Fruit fly (Drosophila melanogaster) whole organism, embryonic: ENCODE results near the gene msps.

Experiments used
- CG11247 ChIP-seq: fragments of 200-800 bp; sonication (Bioruptor generic); IDR thresholded peaks from 2 replicates; pipeline ENCODE4 v1.3.6; 2022; ENCODE audit warnings: missing biosample characterization, missing genetic modification characterization
- CG12236 ChIP-seq: fragments of 200-800 bp; sonication (Bioruptor generic); optimal IDR thresholded peaks from 2 replicates; lab custom pipeline; 2016; ENCODE audit warnings: missing biosample characterization, missing genetic modification characterization
- CG1233 ChIP-seq: fragments of 200-800 bp; sonication (Bioruptor generic); optimal IDR thresholded peaks from 4 replicates; lab custom pipeline; 2018; ENCODE audit warnings: missing biosample characterization, mild to moderate bottlenecking, missing genetic modification characterization
- CG13624 ChIP-seq: fragments of 200-800 bp; sonication (Bioruptor generic); optimal IDR thresholded peaks from 2 replicates; lab custom pipeline; 2016; ENCODE audit warnings: missing biosample characterization, missing genetic modification characterization
- CG15479 ChIP-seq: fragments of 200-800 bp; sonication (Bioruptor generic); optimal IDR thresholded peaks from 3 replicates; lab custom pipeline; 2019; ENCODE audit warnings: missing biosample characterization, mild to moderate bottlenecking, missing genetic modification characterization, moderate library complexity
- CG17829 ChIP-seq: fragments of 200-800 bp; optimal IDR thresholded peaks from 2 replicates; lab custom pipeline; 2019; ENCODE audit warnings: missing biosample characterization, mild to moderate bottlenecking, missing genetic modification characterization, moderate library complexity
- CG2712 ChIP-seq: fragments of 200-800 bp; optimal IDR thresholded peaks from 3 replicates; lab custom pipeline; 2019; ENCODE audit warnings: missing biosample characterization, mild to moderate bottlenecking, missing genetic modification characterization, moderate library complexity
- CG31365 ChIP-seq: fragments of 200-800 bp; sonication (Bioruptor generic); optimal IDR thresholded peaks from 2 replicates; lab custom pipeline; 2018; ENCODE audit warnings: missing biosample characterization, mild to moderate bottlenecking, missing genetic modification characterization
- CG3281 ChIP-seq: fragments of 200-800 bp; sonication (Bioruptor generic); optimal IDR thresholded peaks from 3 replicates; lab custom pipeline; 2017; ENCODE audit warnings: missing biosample characterization, mild to moderate bottlenecking, missing genetic modification characterization
- CG34376 ChIP-seq: fragments of 200-800 bp; sonication (Bioruptor generic); optimal IDR thresholded peaks from 2 replicates; lab custom pipeline; 2018; ENCODE audit warnings: missing biosample characterization, mild to moderate bottlenecking, missing genetic modification characterization
- CG43689 ChIP-seq: fragments of 200-800 bp; sonication (Bioruptor generic); IDR thresholded peaks from 2 replicates; pipeline ENCODE4 v1.3.6; 2022; ENCODE audit warnings: missing biosample characterization, missing genetic modification characterization
- CG6254 ChIP-seq: fragments of 200-800 bp; sonication (Bioruptor generic); optimal IDR thresholded peaks from 3 replicates; lab custom pipeline; 2017; ENCODE audit warnings: mild to moderate bottlenecking, missing biosample characterization, missing genetic modification reagents, missing genetic modification characterization
- CG7556 ChIP-seq: fragments of 200-800 bp; sonication (Bioruptor generic); optimal IDR thresholded peaks from 2 replicates; lab custom pipeline; 2017; ENCODE audit warnings: missing biosample characterization, mild to moderate bottlenecking, missing genetic modification characterization
- CG7786 ChIP-seq: fragments of 200-800 bp; sonication (Bioruptor generic); optimal IDR thresholded peaks from 2 replicates; lab custom pipeline; 2016; ENCODE audit warnings: missing biosample characterization, missing genetic modification characterization
- CG7963 ChIP-seq: fragments of 200-800 bp; sonication (Bioruptor generic); IDR thresholded peaks from 3 replicates; pipeline ENCODE4 v1.3.6; 2022; ENCODE audit warnings: missing biosample characterization, missing genetic modification characterization; ENCODE audit not compliant: partially characterized antibody
- CG8290 ChIP-seq, 3 experiments: fragments of 200-800 bp; sonication (Bioruptor generic); optimal IDR thresholded peaks; 2 replicates each; lab custom pipeline; 2016 to 2019; ENCODE audit warnings: missing biosample characterization in 3 of 3, missing genetic modification characterization in 3 of 3, mild to moderate bottlenecking in 2 of 3, moderate library complexity in 1 of 3
- CG9437 ChIP-seq: fragments of 200-800 bp; sonication (Bioruptor generic); optimal IDR thresholded peaks from 2 replicates; lab custom pipeline; 2018; ENCODE audit warnings: missing biosample characterization, mild to moderate bottlenecking, missing genetic modification characterization
- CG9817 ChIP-seq: fragments of 200-800 bp; sonication (Bioruptor generic); optimal IDR thresholded peaks from 2 replicates; lab custom pipeline; 2018; ENCODE audit warnings: missing biosample characterization, mild to moderate bottlenecking, missing genetic modification characterization, moderate library complexity
- GATAe ChIP-seq: fragments of 200-800 bp; sonication (Bioruptor generic); conservative IDR thresholded peaks from 2 replicates; pipeline ENCODE4 v1.3.6; 2022; ENCODE audit warnings: missing biosample characterization, missing genetic modification characterization
- Gsc ChIP-seq: fragments of 200-800 bp; sonication (Bioruptor generic); IDR thresholded peaks from 2 replicates; pipeline ENCODE4 v1.3.6; 2022; ENCODE audit warnings: missing biosample characterization, missing genetic modification characterization
- H2.0 ChIP-seq: fragments of 200-800 bp; sonication (Bioruptor generic); IDR thresholded peaks from 2 replicates; pipeline ENCODE4 v1.3.6; 2022; ENCODE audit warnings: missing biosample characterization, missing genetic modification characterization
- HLH4C ChIP-seq: fragments of 200-800 bp; sonication (Bioruptor generic); IDR thresholded peaks from 3 replicates; pipeline ENCODE4 v1.3.6; 2022; ENCODE audit warnings: missing biosample characterization, missing genetic modification characterization; ENCODE audit not compliant: partially characterized antibody
- MTF-1 ChIP-seq: fragments of 200-800 bp; sonication (Bioruptor generic); optimal IDR thresholded peaks from 2 replicates; lab custom pipeline; 2018; ENCODE audit warnings: missing biosample characterization, mild to moderate bottlenecking, missing genetic modification characterization, borderline replicate concordance
- Meics ChIP-seq: fragments of 200-800 bp; sonication (Bioruptor generic); optimal IDR thresholded peaks from 2 replicates; lab custom pipeline; 2017; ENCODE audit warnings: missing biosample characterization, mild to moderate bottlenecking, missing genetic modification characterization
- NC2β ChIP-seq: fragments of 200-800 bp; sonication (Bioruptor generic); optimal IDR thresholded peaks from 2 replicates; lab custom pipeline; 2016; ENCODE audit warnings: missing biosample characterization, missing genetic modification characterization
- Stat92E ChIP-seq, 3 experiments: fragments of >200 bp in 2 of 3; fragments of 200-800 bp in 1 of 3; sonication (Bioruptor generic) in 1 of 3; optimal IDR thresholded peaks; 2 replicates each; lab custom pipeline; 2017 to 2019; ENCODE audit warnings: missing biosample characterization in 3 of 3, missing genetic modification characterization in 3 of 3, mild to moderate bottlenecking in 1 of 3, moderate library complexity in 1 of 3
- Tbp ChIP-seq: fragments of >200 bp; optimal IDR thresholded peaks from 2 replicates; lab custom pipeline; 2018; ENCODE audit warnings: missing biosample characterization, missing genetic modification characterization
- cg ChIP-seq: fragments of 200-800 bp; sonication (Bioruptor generic); optimal IDR thresholded peaks from 3 replicates; lab custom pipeline; 2019; ENCODE audit warnings: missing biosample characterization, mild to moderate bottlenecking, missing genetic modification characterization, moderate library complexity
- crol ChIP-seq: fragments of 200-800 bp; sonication (Bioruptor generic); IDR thresholded peaks from 2 replicates; pipeline ENCODE4 v1.3.6; 2022; ENCODE audit warnings: missing biosample characterization, missing genetic modification characterization
- da ChIP-seq: fragments of 200-800 bp; sonication (Bioruptor generic); optimal IDR thresholded peaks from 2 replicates; lab custom pipeline; 2016; ENCODE audit warnings: missing biosample characterization, missing genetic modification characterization
- dati ChIP-seq: fragments of 200-800 bp; sonication (Bioruptor generic); IDR thresholded peaks from 2 replicates; pipeline ENCODE4 v1.3.6; 2022; ENCODE audit warnings: missing biosample characterization, missing genetic modification characterization
- fd3F ChIP-seq: fragments of 200-800 bp; sonication (Bioruptor generic); optimal IDR thresholded peaks from 2 replicates; lab custom pipeline; 2018; ENCODE audit warnings: missing biosample characterization, mild to moderate bottlenecking, missing genetic modification characterization, moderate library complexity
- grn ChIP-seq: fragments of 200-800 bp; sonication (Bioruptor generic); optimal IDR thresholded peaks from 3 replicates; lab custom pipeline; 2017; ENCODE audit warnings: missing biosample characterization, missing genetic modification characterization
- ind ChIP-seq: fragments of 200-800 bp; sonication (Bioruptor generic); optimal IDR thresholded peaks from 3 replicates; lab custom pipeline; 2016; ENCODE audit warnings: missing biosample characterization, missing genetic modification characterization
- kah ChIP-seq: fragments of 200-800 bp; sonication (Bioruptor generic); optimal IDR thresholded peaks from 2 replicates; lab custom pipeline; 2018; ENCODE audit warnings: missing biosample characterization, mild to moderate bottlenecking, missing genetic modification characterization
- knrl ChIP-seq: fragments of 200-800 bp; sonication (Bioruptor generic); IDR thresholded peaks from 3 replicates; pipeline ENCODE4 v1.3.6; 2022; ENCODE audit warnings: missing biosample characterization, missing genetic modification characterization; ENCODE audit not compliant: partially characterized antibody
- lbe ChIP-seq: fragments of 200-800 bp; sonication (Bioruptor generic); optimal IDR thresholded peaks from 2 replicates; lab custom pipeline; 2016; ENCODE audit warnings: missing biosample characterization, mild to moderate bottlenecking, missing genetic modification characterization
- lola ChIP-seq, 3 experiments: fragments of >200 bp in 2 of 3; fragments of 200-800 bp in 1 of 3; sonication (Bioruptor generic) in 1 of 3; optimal IDR thresholded peaks; 2 replicates each; lab custom pipeline; 2017 to 2019; ENCODE audit warnings: missing biosample characterization in 3 of 3, missing genetic modification characterization in 3 of 3, mild to moderate bottlenecking in 1 of 3, moderate library complexity in 1 of 3
- maf-S ChIP-seq: fragments of 200-800 bp; sonication (Bioruptor generic); optimal IDR thresholded peaks from 2 replicates; lab custom pipeline; 2016; ENCODE audit warnings: missing biosample characterization, missing genetic modification characterization
- nmo ChIP-seq: fragments of 200-800 bp; sonication (Bioruptor generic); optimal IDR thresholded peaks from 2 replicates; lab custom pipeline; 2018; ENCODE audit warnings: missing biosample characterization, mild to moderate bottlenecking, missing genetic modification characterization, moderate library complexity
- pho ChIP-seq: fragments of 200-800 bp; sonication (Bioruptor generic); optimal IDR thresholded peaks from 2 replicates; lab custom pipeline; 2016; ENCODE audit warnings: missing biosample characterization, missing genetic modification characterization
- psq ChIP-seq: fragments of 200-800 bp; sonication (Bioruptor generic); optimal IDR thresholded peaks from 2 replicates; lab custom pipeline; 2017; ENCODE audit warnings: missing biosample characterization, missing genetic modification characterization
- repo ChIP-seq: fragments of 200-800 bp; sonication (Bioruptor generic); optimal IDR thresholded peaks from 2 replicates; lab custom pipeline; 2016; ENCODE audit warnings: missing biosample characterization, missing genetic modification characterization
- sisA ChIP-seq: fragments of 200-800 bp; sonication (Bioruptor generic); IDR thresholded peaks from 2 replicates; pipeline ENCODE4 v1.3.6; 2022; ENCODE audit warnings: missing biosample characterization, missing genetic modification characterization
- sqz ChIP-seq: fragments of 200-800 bp; sonication (Bioruptor generic); optimal IDR thresholded peaks from 3 replicates; lab custom pipeline; 2018; ENCODE audit warnings: missing biosample characterization, mild to moderate bottlenecking, missing genetic modification characterization
- tup ChIP-seq: fragments of 200-800 bp; sonication (Bioruptor generic); optimal IDR thresholded peaks from 2 replicates; lab custom pipeline; 2016; ENCODE audit warnings: missing biosample characterization, mild to moderate bottlenecking, missing genetic modification characterization, moderate library complexity
- vvl ChIP-seq: fragments of 200-800 bp; sonication (Bioruptor generic); IDR thresholded peaks from 2 replicates; pipeline ENCODE4 v1.3.6; 2022; ENCODE audit warnings: missing biosample characterization, missing genetic modification characterization
- wdn ChIP-seq: fragments of 200-800 bp; sonication (Bioruptor generic); IDR thresholded peaks from 2 replicates; pipeline ENCODE4 v1.3.6; 2022; ENCODE audit warnings: missing biosample characterization, missing genetic modification characterization
- zen ChIP-seq: fragments of 200-800 bp; sonication (Bioruptor generic); optimal IDR thresholded peaks from 3 replicates; lab custom pipeline; 2018; ENCODE audit warnings: missing biosample characterization, mild to moderate bottlenecking, missing genetic modification characterization, moderate library complexity

msps gene

dm6 chr3R:16004691-16005474 is 45.7 kb upstream of the msps start (continued):
- TF ChIP-seq Stat92E (GFP tag; optimal IDR thresholded peaks at IDR 0.05; lab: Kevin White, UChicago): no peak
- no peak for TF ChIP-seq CG7556 (GFP tag; lab: Kevin White, UChicago)
- TF ChIP-seq CG34376 (GFP tag; lab: Kevin White, UChicago): peak; percentile 81
- TF ChIP-seq CG3281: peak; percentile 29
- peak; percentile 60 for TF ChIP-seq cg (GFP tag; lab: Kevin White, UChicago)
- no peak for TF ChIP-seq nmo (GFP tag; lab: Kevin White, UChicago)
- TF ChIP-seq CG31365: no peak
- no peak for TF ChIP-seq CG7963
- peak; percentile 94 for TF ChIP-seq crol (GFP tag; lab: Robert Waterston, UW)
- peak; percentile 60; the same call in 1 of the 2 replicates for TF ChIP-seq wdn (GFP tag; lab: Robert Waterston, UW)
- no peak for TF ChIP-seq CG2712 (tag; lab: Kevin White, UChicago)
- TF ChIP-seq sisA (GFP tag; lab: Robert Waterston, UW): no peak
- TF ChIP-seq tup (GFP tag; lab: Kevin White, UChicago): no peak
- no peak for TF ChIP-seq NC2β (GFP tag; lab: Kevin White, UChicago)
- no peak for TF ChIP-seq fd3F (GFP tag; lab: Kevin White, UChicago)
- TF ChIP-seq Meics: no peak
- no peak for TF ChIP-seq Tbp (GFP tag; lab: Kevin White, UChicago)
- no peak for TF ChIP-seq maf-S (GFP tag; lab: Kevin White, UChicago)
- no peak for TF ChIP-seq CG7786 (GFP tag; lab: Kevin White, UChicago)
- no peak for TF ChIP-seq psq (GFP tag; lab: Kevin White, UChicago)
- TF ChIP-seq CG6254 (GFP tag; lab: Kevin White, UChicago): peak; percentile 4
- TF ChIP-seq vvl (GFP tag; lab: Robert Waterston, UW): no peak; the same call in 1 of the 2 replicates
- no peak for TF ChIP-seq knrl (GFP tag; lab: Robert Waterston, UW)
- no peak for TF ChIP-seq CG43689 (GFP tag; lab: Robert Waterston, UW)
- peak; percentile 98 for TF ChIP-seq GATAe (GFP tag; lab: Robert Waterston, UW)
- no peak for TF ChIP-seq CG15479 (GFP tag; lab: Kevin White, UChicago)
- no peak for TF ChIP-seq CG9817
- TF ChIP-seq CG13624 (GFP tag; lab: Kevin White, UChicago): no peak
- TF ChIP-seq CG12236 (GFP tag; lab: Kevin White, UChicago): no peak
- peak; percentile 48 for TF ChIP-seq grn (GFP tag; lab: Kevin White, UChicago)
- TF ChIP-seq Gsc (GFP tag; lab: Robert Waterston, UW): no peak
- TF ChIP-seq lbe (GFP tag; lab: Kevin White, UChicago): no peak
- TF ChIP-seq kah (GFP tag; lab: Kevin White, UChicago): peak; percentile 6
- no peak for TF ChIP-seq lola (GFP tag; optimal IDR thresholded peaks at IDR 0.05; lab: Kevin White, UChicago)
- TF ChIP-seq ind (GFP tag; lab: Kevin White, UChicago): no peak
- TF ChIP-seq HLH4C: no peak
- TF ChIP-seq CG1233 (GFP tag; lab: Kevin White, UChicago): no peak
- TF ChIP-seq pho (GFP tag; lab: Kevin White, UChicago): no peak
- TF ChIP-seq sqz: peak; percentile 7
- TF ChIP-seq dati (GFP tag; lab: Robert Waterston, UW): no peak
- TF ChIP-seq H2.0 (GFP tag; lab: Robert Waterston, UW): no peak
- peak; percentile 12 for TF ChIP-seq MTF-1
- TF ChIP-seq CG9437 (GFP tag; lab: Kevin White, UChicago): no peak
- no peak for TF ChIP-seq CG17829 (tag; lab: Kevin White, UChicago)
- TF ChIP-seq da (GFP tag; lab: Kevin White, UChicago): no peak
- no peak for TF ChIP-seq CG8290 (GFP tag; optimal IDR thresholded peaks at IDR 0.05; lab: Kevin White, UChicago)
- peak in 1 of 2 experiments; percentile 33 for TF ChIP-seq CG8290 (tag; optimal IDR thresholded peaks at IDR 0.05; lab: Kevin White, UChicago)
- no peak for TF ChIP-seq repo
- no peak for TF ChIP-seq CG11247 (GFP tag; lab: Robert Waterston, UW)
- TF ChIP-seq zen (tag; lab: Kevin White, UChicago): no peak
